Worm (Caenorhabditis elegans) whole organism, L2 larva: ENCODE measurements around the gene dct-16.

Source experiments
- lsy-2 ChIP-seq, 2 experiments: fragments of 150-350 bp in 1 of 2; sonication (generic microtip) in 1 of 2; optimal IDR thresholded peaks; 2 replicates each; lab custom pipeline; 2014 to 2017; ENCODE audit warnings: missing biosample characterization in 2 of 2, missing genetic modification characterization in 2 of 2
- nhr-11 ChIP-seq: fragments of 150-350 bp; optimal IDR thresholded peaks from 2 replicates; lab custom pipeline; 2014; ENCODE audit warnings: missing biosample characterization, missing genetic modification characterization

DNA sequence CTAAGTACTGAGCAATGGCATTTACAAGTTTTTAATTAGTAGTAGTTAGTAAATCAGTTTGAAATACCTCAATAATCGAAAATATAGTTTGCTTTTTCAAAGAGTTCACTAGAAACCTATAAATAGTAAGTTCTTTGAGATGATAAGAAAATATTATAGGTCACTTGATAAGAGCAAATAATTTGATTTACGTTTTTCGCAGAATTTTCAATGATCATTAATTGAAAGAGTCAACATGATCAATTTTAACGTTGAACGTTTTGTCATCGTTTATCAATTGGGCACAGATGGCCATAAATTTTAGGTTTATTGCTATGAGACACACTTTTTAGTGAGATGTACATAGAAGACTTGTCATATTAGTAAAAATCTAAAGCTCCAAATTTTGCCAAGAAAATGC, 46.9 kb upstream of the dct-16 start:
- TF ChIP-seq nhr-11 (tag; lab: Kevin White, UChicago) (no peak), lsy-2 (tag; optimal IDR thresholded peaks at IDR 0.05; lab: Kevin White, UChicago) (no peak)
